Fruit fly (Drosophila melanogaster) whole organism, embryonic: ENCODE results near the gene Bmcp.

Experiments
- Bgb ChIP-seq: fragments of 200-800 bp; sonication (Bioruptor generic); IDR thresholded peaks from 2 replicates; pipeline ENCODE4 v1.3.6; 2022; ENCODE audit warnings: missing biosample characterization, missing genetic modification characterization; ENCODE audit not compliant: partially characterized antibody
- BtbVII ChIP-seq: fragments of 200-800 bp; sonication (Bioruptor generic); optimal IDR thresholded peaks from 3 replicates; lab custom pipeline; 2017; ENCODE audit warnings: missing biosample characterization, mild to moderate bottlenecking, missing genetic modification characterization
- CG10321 ChIP-seq: fragments of 200-800 bp; sonication (Bioruptor generic); IDR thresholded peaks from 2 replicates; pipeline ENCODE4 v1.3.6; 2022; ENCODE audit warnings: missing biosample characterization, missing genetic modification characterization
- CG10366 ChIP-seq: fragments of 200-800 bp; sonication (Bioruptor generic); IDR thresholded peaks from 2 replicates; pipeline ENCODE4 v1.3.6; 2022; ENCODE audit warnings: missing biosample characterization, missing genetic modification characterization
- CG11504 ChIP-seq: fragments of 200-800 bp; sonication (Bioruptor generic); optimal IDR thresholded peaks from 3 replicates; lab custom pipeline; 2019; ENCODE audit warnings: missing biosample characterization, mild to moderate bottlenecking, missing genetic modification characterization, moderate library complexity
- CG12236 ChIP-seq: fragments of 200-800 bp; sonication (Bioruptor generic); optimal IDR thresholded peaks from 2 replicates; lab custom pipeline; 2016; ENCODE audit warnings: missing biosample characterization, missing genetic modification characterization
- CG14965 ChIP-seq: fragments of 200-800 bp; sonication (Bioruptor generic); optimal IDR thresholded peaks from 2 replicates; lab custom pipeline; 2016; ENCODE audit warnings: missing biosample characterization, missing genetic modification characterization, borderline replicate concordance
- CG15269 ChIP-seq: fragments of 200-800 bp; sonication (Bioruptor generic); optimal IDR thresholded peaks from 2 replicates; lab custom pipeline; 2018; ENCODE audit warnings: missing biosample characterization, mild to moderate bottlenecking, missing genetic modification characterization, moderate library complexity
- CG1602 ChIP-seq: fragments of 200-800 bp; sonication (Bioruptor generic); optimal IDR thresholded peaks from 3 replicates; lab custom pipeline; 2016; ENCODE audit warnings: missing biosample characterization, missing genetic modification characterization
- CG1647 ChIP-seq: fragments of 200-800 bp; sonication (Bioruptor generic); optimal IDR thresholded peaks from 3 replicates; lab custom pipeline; 2016; ENCODE audit warnings: missing biosample characterization, missing genetic modification characterization
- CG17359 ChIP-seq: fragments of 200-800 bp; sonication (Bioruptor generic); optimal IDR thresholded peaks from 3 replicates; lab custom pipeline; 2018; ENCODE audit warnings: missing biosample characterization, mild to moderate bottlenecking, missing genetic modification characterization, moderate library complexity
- CG17385 ChIP-seq: fragments of 200-800 bp; sonication (Bioruptor generic); optimal IDR thresholded peaks from 3 replicates; lab custom pipeline; 2018; ENCODE audit warnings: missing biosample characterization, mild to moderate bottlenecking, missing genetic modification characterization
- CG17829 ChIP-seq: fragments of 200-800 bp; optimal IDR thresholded peaks from 2 replicates; lab custom pipeline; 2019; ENCODE audit warnings: missing biosample characterization, mild to moderate bottlenecking, missing genetic modification characterization, moderate library complexity
- CG17912 ChIP-seq: fragments of 200-800 bp; sonication (Bioruptor generic); optimal IDR thresholded peaks from 2 replicates; lab custom pipeline; 2018; ENCODE audit warnings: missing biosample characterization, mild to moderate bottlenecking, missing genetic modification characterization
- CG1792 ChIP-seq: fragments of 200-800 bp; sonication (Bioruptor generic); optimal IDR thresholded peaks from 2 replicates; lab custom pipeline; 2016; ENCODE audit warnings: missing biosample characterization, missing genetic modification characterization
- CG18599 ChIP-seq: fragments of 200-800 bp; sonication (Bioruptor generic); optimal IDR thresholded peaks from 3 replicates; lab custom pipeline; 2017; ENCODE audit warnings: missing biosample characterization, missing genetic modification characterization, mild to moderate bottlenecking, moderate library complexity, missing genetic modification reagents
- CG3163 ChIP-seq: fragments of 200-800 bp; sonication (Bioruptor generic); optimal IDR thresholded peaks from 3 replicates; lab custom pipeline; 2016; ENCODE audit warnings: missing biosample characterization, missing genetic modification characterization
- CG32532 ChIP-seq: fragments of 200-800 bp; sonication (Bioruptor generic); IDR thresholded peaks from 2 replicates; pipeline ENCODE4 v1.3.6; 2022; ENCODE audit warnings: missing biosample characterization, missing genetic modification characterization
- CG4617 ChIP-seq: fragments of 200-800 bp; sonication (Bioruptor generic); optimal IDR thresholded peaks from 3 replicates; lab custom pipeline; 2016; ENCODE audit warnings: missing biosample characterization, missing genetic modification characterization, borderline replicate concordance
- CG5180 ChIP-seq: fragments of 200-800 bp; sonication (Bioruptor generic); optimal IDR thresholded peaks from 3 replicates; lab custom pipeline; 2017; ENCODE audit warnings: missing biosample characterization, missing genetic modification characterization, mild to moderate bottlenecking, moderate library complexity, missing genetic modification reagents
- CG6254 ChIP-seq: fragments of 200-800 bp; sonication (Bioruptor generic); optimal IDR thresholded peaks from 3 replicates; lab custom pipeline; 2017; ENCODE audit warnings: mild to moderate bottlenecking, missing biosample characterization, missing genetic modification reagents, missing genetic modification characterization
- CG6791 ChIP-seq: fragments of 200-800 bp; sonication (Bioruptor generic); IDR thresholded peaks from 3 replicates; pipeline ENCODE4 v1.3.6; 2022; ENCODE audit warnings: missing biosample characterization, missing genetic modification characterization; ENCODE audit not compliant: partially characterized antibody
- CG7271 ChIP-seq: fragments of 200-800 bp; sonication (Bioruptor generic); optimal IDR thresholded peaks from 2 replicates; lab custom pipeline; 2018; ENCODE audit warnings: missing biosample characterization, mild to moderate bottlenecking, missing genetic modification characterization, moderate library complexity
- CG9609 ChIP-seq: fragments of 200-800 bp; sonication (Bioruptor generic); optimal IDR thresholded peaks from 3 replicates; lab custom pipeline; 2016; ENCODE audit warnings: missing biosample characterization, missing genetic modification characterization
- Dref ChIP-seq: fragments of 200-800 bp; sonication (Bioruptor generic); IDR thresholded peaks from 2 replicates; pipeline ENCODE4 v1.3.6; 2022; ENCODE audit warnings: missing biosample characterization, missing genetic modification characterization
- Elba2 ChIP-seq: fragments of 200-800 bp; sonication (Bioruptor generic); optimal IDR thresholded peaks from 3 replicates; lab custom pipeline; 2016; ENCODE audit warnings: missing biosample characterization, missing genetic modification characterization
- GATAe ChIP-seq: fragments of 200-800 bp; sonication (Bioruptor generic); conservative IDR thresholded peaks from 2 replicates; pipeline ENCODE4 v1.3.6; 2022; ENCODE audit warnings: missing biosample characterization, missing genetic modification characterization
- HLHmδ ChIP-seq: fragments of 200-800 bp; sonication (Bioruptor generic); optimal IDR thresholded peaks from 2 replicates; lab custom pipeline; 2018; ENCODE audit warnings: missing biosample characterization, mild to moderate bottlenecking, missing genetic modification characterization, moderate library complexity
- HmgZ ChIP-seq: fragments of 200-800 bp; sonication (Bioruptor generic); optimal IDR thresholded peaks from 2 replicates; lab custom pipeline; 2018; ENCODE audit warnings: missing biosample characterization, mild to moderate bottlenecking, missing genetic modification characterization
- Hr3 ChIP-seq: fragments of 200-800 bp; sonication (Bioruptor generic); optimal IDR thresholded peaks from 3 replicates; lab custom pipeline; 2016; ENCODE audit warnings: missing biosample characterization, missing genetic modification characterization
- NC2β ChIP-seq: fragments of 200-800 bp; sonication (Bioruptor generic); optimal IDR thresholded peaks from 2 replicates; lab custom pipeline; 2016; ENCODE audit warnings: missing biosample characterization, missing genetic modification characterization
- Nf-YC ChIP-seq: fragments of 200-800 bp; optimal IDR thresholded peaks from 3 replicates; lab custom pipeline; 2019; ENCODE audit warnings: missing biosample characterization, mild to moderate bottlenecking, missing genetic modification characterization, moderate library complexity
- PHDP ChIP-seq: fragments of 200-800 bp; sonication (Bioruptor generic); optimal IDR thresholded peaks from 3 replicates; lab custom pipeline; 2018; ENCODE audit warnings: missing biosample characterization, mild to moderate bottlenecking, missing genetic modification characterization, moderate library complexity
- Sox102F ChIP-seq: fragments of 200-800 bp; sonication (Bioruptor generic); optimal IDR thresholded peaks from 2 replicates; lab custom pipeline; 2018; ENCODE audit warnings: missing biosample characterization, mild to moderate bottlenecking, missing genetic modification characterization, moderate library complexity
- Xbp1 ChIP-seq: fragments of 200-800 bp; sonication (Bioruptor generic); optimal IDR thresholded peaks from 3 replicates; lab custom pipeline; 2016; ENCODE audit warnings: missing biosample characterization, mild to moderate bottlenecking, missing genetic modification characterization
- abd-A ChIP-seq: fragments of 200-800 bp; sonication (Bioruptor generic); optimal IDR thresholded peaks from 3 replicates; lab custom pipeline; 2019; ENCODE audit warnings: missing biosample characterization, mild to moderate bottlenecking, missing genetic modification characterization, moderate library complexity
- ash1 ChIP-seq: fragments of 200-800 bp; sonication (Bioruptor generic); optimal IDR thresholded peaks from 2 replicates; lab custom pipeline; 2018; ENCODE audit warnings: missing biosample characterization, mild to moderate bottlenecking, missing genetic modification characterization
- az2 ChIP-seq: fragments of 200-800 bp; sonication (Bioruptor generic); optimal IDR thresholded peaks from 3 replicates; lab custom pipeline; 2016; ENCODE audit warnings: missing biosample characterization, missing genetic modification characterization
- bbx ChIP-seq: fragments of 200-800 bp; sonication (Bioruptor generic); IDR thresholded peaks from 2 replicates; pipeline ENCODE4 v1.3.6; 2022; ENCODE audit warnings: missing biosample characterization, missing genetic modification characterization; ENCODE audit not compliant: partially characterized antibody
- esg ChIP-seq: fragments of 200-800 bp; sonication (Bioruptor generic); conservative IDR thresholded peaks from 2 replicates; pipeline ENCODE4 v1.3.6; 2022; ENCODE audit warnings: missing biosample characterization, missing genetic modification characterization
- fru ChIP-seq: fragments of >200 bp; optimal IDR thresholded peaks from 2 replicates; lab custom pipeline; 2017
- gcm ChIP-seq: fragments of 200-800 bp; sonication (Bioruptor generic); optimal IDR thresholded peaks from 2 replicates; lab custom pipeline; 2019; ENCODE audit warnings: missing biosample characterization, mild to moderate bottlenecking, missing genetic modification characterization, moderate library complexity
- gro ChIP-seq: fragments of 200-800 bp; sonication (Bioruptor generic); optimal IDR thresholded peaks from 2 replicates; lab custom pipeline; 2016; ENCODE audit warnings: missing biosample characterization, missing genetic modification characterization
- kni ChIP-seq: fragments of 200-800 bp; sonication (Bioruptor generic); optimal IDR thresholded peaks from 3 replicates; lab custom pipeline; 2017; ENCODE audit warnings: mild to moderate bottlenecking, missing biosample characterization, missing genetic modification reagents, missing genetic modification characterization
- lmd ChIP-seq: fragments of 200-800 bp; sonication (Bioruptor generic); IDR thresholded peaks from 2 replicates; pipeline ENCODE4 v1.3.6; 2022; ENCODE audit warnings: missing biosample characterization, missing genetic modification characterization
- mam ChIP-seq: fragments of 200-800 bp; sonication (Bioruptor generic); optimal IDR thresholded peaks from 3 replicates; lab custom pipeline; 2016; ENCODE audit warnings: missing biosample characterization, missing genetic modification characterization
- onecut ChIP-seq: fragments of 200-800 bp; sonication (Bioruptor generic); IDR thresholded peaks from 2 replicates; pipeline ENCODE4 v1.3.6; 2022; ENCODE audit warnings: missing biosample characterization, missing genetic modification characterization
- run ChIP-seq: fragments of 200-800 bp; sonication (Bioruptor generic); optimal IDR thresholded peaks from 3 replicates; lab custom pipeline; 2018; ENCODE audit warnings: missing biosample characterization, mild to moderate bottlenecking, missing genetic modification characterization
- trh ChIP-seq: fragments of 200-800 bp; sonication (Bioruptor generic); optimal IDR thresholded peaks from 2 replicates; lab custom pipeline; 2016; ENCODE audit warnings: missing biosample characterization, missing genetic modification characterization
- vvl ChIP-seq: fragments of 200-800 bp; sonication (Bioruptor generic); IDR thresholded peaks from 2 replicates; pipeline ENCODE4 v1.3.6; 2022; ENCODE audit warnings: missing biosample characterization, missing genetic modification characterization
- z ChIP-seq: fragments of 200-800 bp; sonication (Bioruptor generic); IDR thresholded peaks from 3 replicates; pipeline ENCODE4 v1.3.6; 2022; ENCODE audit warnings: missing biosample characterization, missing genetic modification characterization

The Bmcp gene

dm6 chr3L:11721498-11721946 is 788 bp downstream of the Bmcp start (continued):
- TF ChIP-seq CG18599 (GFP tag; lab: Kevin White, UChicago) = peak; percentile 42
- TF ChIP-seq esg (GFP tag; lab: Robert Waterston, UW) = no peak
- no peak for TF ChIP-seq fru (lab: Kevin White, UChicago)
- TF ChIP-seq ash1 (GFP tag; lab: Kevin White, UChicago) = no peak
- no peak for TF ChIP-seq CG14965
- peak; percentile 57 for TF ChIP-seq CG32532
- TF ChIP-seq NC2β = no peak
- no peak for TF ChIP-seq CG12236 (GFP tag; lab: Kevin White, UChicago)
- TF ChIP-seq kni = no peak
- no peak for TF ChIP-seq GATAe
- no peak for TF ChIP-seq CG6791 (GFP tag; lab: Robert Waterston, UW)
- TF ChIP-seq HLHmδ (GFP tag; lab: Kevin White, UChicago) = no peak
- TF ChIP-seq z (GFP tag; lab: Robert Waterston, UW) = no peak
- TF ChIP-seq run (tag; lab: Kevin White, UChicago) = no peak
- peak; percentile 21; the same call in 1 of the 2 replicates for TF ChIP-seq vvl (GFP tag; lab: Robert Waterston, UW)
- no peak for TF ChIP-seq CG17912 (GFP tag; lab: Kevin White, UChicago)
- TF ChIP-seq mam (GFP tag; lab: Kevin White, UChicago) = peak; percentile 31
- TF ChIP-seq trh (GFP tag; lab: Kevin White, UChicago) = no peak
- no peak for TF ChIP-seq onecut (GFP tag; lab: Robert Waterston, UW)
- no peak for TF ChIP-seq CG1792 (GFP tag; lab: Kevin White, UChicago)
- TF ChIP-seq HmgZ (tag; lab: Kevin White, UChicago) = no peak
- no peak for TF ChIP-seq bbx (GFP tag; lab: Robert Waterston, UW)
- TF ChIP-seq CG1647 (GFP tag; lab: Kevin White, UChicago) = no peak
- TF ChIP-seq Bgb (GFP tag; lab: Robert Waterston, UW) = no peak
- TF ChIP-seq Sox102F (GFP tag; lab: Kevin White, UChicago) = peak; percentile 7
- no peak for TF ChIP-seq Elba2 (GFP tag; lab: Kevin White, UChicago)
- peak; percentile 4; the same call in 1 of the 2 replicates for TF ChIP-seq lmd
- TF ChIP-seq CG17829 (tag; lab: Kevin White, UChicago) = no peak
- TF ChIP-seq BtbVII (GFP tag; lab: Kevin White, UChicago) = no peak
- TF ChIP-seq PHDP (tag; lab: Kevin White, UChicago) = peak; percentile 41
- no peak for TF ChIP-seq Nf-YC
- no peak for TF ChIP-seq Xbp1 (GFP tag; lab: Kevin White, UChicago)
- no peak for TF ChIP-seq CG17359 (tag; lab: Kevin White, UChicago)
- TF ChIP-seq CG4617 = no peak
- TF ChIP-seq az2 (GFP tag; lab: Kevin White, UChicago) = no peak
- TF ChIP-seq CG10366 = no peak; the same call in 1 of the 2 replicates
- no peak for TF ChIP-seq gcm
- TF ChIP-seq CG3163 (GFP tag; lab: Kevin White, UChicago) = no peak
- TF ChIP-seq CG5180 (GFP tag; lab: Kevin White, UChicago) = no peak
- no peak for TF ChIP-seq CG10321
- no peak for TF ChIP-seq CG6254 (GFP tag; lab: Kevin White, UChicago)
- TF ChIP-seq CG9609 (GFP tag; lab: Kevin White, UChicago) = no peak
- TF ChIP-seq abd-A = no peak
- no peak for TF ChIP-seq CG1602 (GFP tag; lab: Kevin White, UChicago)
- no peak for TF ChIP-seq Dref (GFP tag; lab: Robert Waterston, UW)
- TF ChIP-seq gro (GFP tag; lab: Kevin White, UChicago) = no peak
- TF ChIP-seq CG17385 = peak; percentile 11
- no peak for TF ChIP-seq CG7271
- TF ChIP-seq CG11504 = peak; percentile 42
- TF ChIP-seq CG15269 (tag; lab: Kevin White, UChicago) = peak; percentile 24
- TF ChIP-seq Hr3 (GFP tag; lab: Kevin White, UChicago) = no peak
